Fruit fly (Drosophila melanogaster): ENCODE measurements around the gene CG34456.
A peak's percentile ranks its signal among the peaks of the same experiment; 100 is the strongest.

CG34456 gene

DNA sequence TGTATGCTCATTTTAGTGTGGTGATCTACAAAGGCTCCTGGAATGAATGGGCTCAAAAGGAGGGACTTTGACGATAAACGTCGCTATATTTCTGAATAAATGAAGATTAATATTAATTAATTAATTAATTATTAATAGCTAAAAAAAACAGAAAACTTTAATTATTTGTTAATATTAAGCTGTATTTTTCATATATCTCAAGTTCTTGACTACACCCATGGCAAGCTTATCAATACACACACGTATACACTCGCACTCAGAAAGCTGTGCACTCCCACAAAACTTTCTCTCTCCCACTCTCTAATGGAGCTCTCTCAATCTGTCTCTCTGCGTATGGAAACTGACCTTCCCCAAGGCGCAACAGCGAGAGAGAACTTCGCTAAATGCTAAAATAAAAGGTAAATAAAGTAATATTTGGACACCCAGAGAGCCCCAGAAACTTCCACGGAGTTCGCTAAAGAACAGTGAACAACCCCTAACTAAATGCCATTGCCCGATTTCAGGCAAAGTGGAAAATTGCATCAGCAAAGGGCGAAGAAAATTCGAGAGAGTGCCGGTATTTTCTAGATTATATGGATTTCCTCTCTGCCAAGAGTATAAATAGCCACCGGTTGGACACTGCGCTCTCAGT is 11.6 kb downstream of the CG34456 start:
- no peak for TF ChIP-seq CG8478 (optimal IDR thresholded peaks at IDR 0.05)
- peak; percentile 26 to 68 for TF ChIP-seq EcR (GFP tag; optimal IDR thresholded peaks at IDR 0.05)
- no peak for TF ChIP-seq usp (GFP tag; optimal IDR thresholded peaks at IDR 0.05)

DNA sequence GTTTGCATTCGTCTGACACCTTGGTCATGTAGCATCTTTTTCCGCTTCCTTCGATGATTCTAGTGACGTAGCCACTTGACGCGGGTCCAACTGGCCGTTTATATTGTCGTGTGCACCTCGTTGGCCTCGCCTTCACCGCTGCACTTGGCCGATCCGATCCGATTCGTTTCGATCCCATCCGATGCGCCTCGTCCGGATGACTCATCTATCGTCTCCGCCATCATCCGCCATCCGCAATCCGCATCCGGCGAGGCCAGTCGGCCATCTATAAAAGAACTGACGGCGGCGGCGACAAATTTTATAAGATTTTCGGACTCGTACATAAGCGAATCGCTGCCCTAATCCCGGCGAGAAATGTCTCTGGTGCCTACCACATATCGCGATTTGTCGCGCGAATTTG is 13.2 kb downstream of the CG34456 start, which contains the start of gene CG4461:
CG4461 (plus strand) TSS at position 301 of the 400 bp plus-strand sequence.
- TF ChIP-seq psq (optimal IDR thresholded peaks at IDR 0.05) (no peak), CG8478 (optimal IDR thresholded peaks at IDR 0.05) (no peak), EcR (GFP tag; optimal IDR thresholded peaks at IDR 0.05) (no peak), Dll (optimal IDR thresholded peaks at IDR 0.05) (no peak), usp (GFP tag; optimal IDR thresholded peaks at IDR 0.05) (no peak), pan (optimal IDR thresholded peaks at IDR 0.05) (no peak)

DNA sequence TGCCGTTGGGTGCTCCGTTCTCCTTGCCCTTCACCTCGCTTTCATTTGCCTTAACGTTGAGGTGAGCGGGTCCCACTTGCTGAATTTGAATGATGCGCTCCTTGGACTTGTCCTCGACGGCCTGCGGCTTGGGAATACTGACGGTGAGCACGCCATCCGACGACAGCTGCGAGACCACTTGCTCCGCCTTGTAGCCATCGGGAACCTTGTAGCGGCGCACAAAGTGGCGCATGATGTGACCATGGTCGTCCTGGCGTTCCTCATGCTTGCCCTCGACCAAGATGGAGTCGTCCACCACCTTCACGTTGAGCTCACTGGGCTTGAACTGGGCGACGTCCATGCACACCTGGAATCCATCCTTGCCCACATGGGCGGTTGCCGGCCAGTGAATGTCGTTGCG is 14.7 kb downstream of the CG34456 start:
- TF ChIP-seq pan (optimal IDR thresholded peaks at IDR 0.05): no peak
- no peak for TF ChIP-seq usp (GFP tag; optimal IDR thresholded peaks at IDR 0.05)
- no peak for TF ChIP-seq EcR (GFP tag; optimal IDR thresholded peaks at IDR 0.05)
- TF ChIP-seq Dll (optimal IDR thresholded peaks at IDR 0.05): no peak
- no peak for TF ChIP-seq CG8478 (optimal IDR thresholded peaks at IDR 0.05)
- no peak for TF ChIP-seq psq (optimal IDR thresholded peaks at IDR 0.05)

DNA sequence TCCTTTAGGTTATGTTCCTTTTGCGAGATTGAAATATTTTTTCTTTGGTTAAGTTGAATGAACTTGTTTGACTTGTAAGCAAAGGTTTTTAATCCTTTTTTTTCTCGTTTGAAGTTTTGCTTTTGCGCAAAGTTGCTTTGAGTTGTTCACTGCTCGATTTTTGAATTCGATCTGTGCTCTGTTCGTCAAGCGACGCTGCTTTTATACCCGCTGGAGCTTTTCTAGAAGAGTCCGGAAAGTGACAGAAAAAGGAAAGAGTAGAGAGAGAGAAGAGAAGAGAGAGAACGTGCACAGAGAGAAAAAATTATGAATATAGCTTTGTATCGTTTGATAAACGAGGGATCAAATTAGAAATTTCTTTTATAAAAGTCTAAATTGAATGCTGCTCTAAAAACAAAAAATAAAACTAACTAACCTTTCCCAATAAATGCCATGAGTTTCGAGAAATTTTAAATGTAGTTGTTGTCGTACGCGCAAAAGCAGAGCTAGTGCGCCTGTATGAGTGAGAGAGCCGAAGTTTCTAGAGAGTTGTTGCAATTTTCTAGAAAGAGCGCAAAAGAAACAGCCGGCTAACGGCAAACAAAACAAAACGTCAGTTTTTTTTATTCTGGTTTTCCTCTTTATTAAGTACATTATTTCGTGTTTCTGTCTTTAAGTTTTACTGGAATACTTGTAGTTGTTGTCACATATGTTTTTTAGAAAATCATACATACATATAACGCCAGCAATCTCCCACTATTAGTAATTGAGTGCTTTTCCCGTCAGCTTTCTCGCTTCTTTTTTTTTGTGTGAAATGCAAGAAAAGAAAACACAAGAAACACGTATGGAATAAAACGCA is 15.5 kb downstream of the CG34456 start, which contains the start of gene Hsp26:
Hsp26 (minus strand) TSS at position 230 of the 838 bp plus-strand sequence.
- TF ChIP-seq pan (optimal IDR thresholded peaks at IDR 0.05) (no peak), EcR (GFP tag; optimal IDR thresholded peaks at IDR 0.05) (peak; percentile 74 to 96)

DNA sequence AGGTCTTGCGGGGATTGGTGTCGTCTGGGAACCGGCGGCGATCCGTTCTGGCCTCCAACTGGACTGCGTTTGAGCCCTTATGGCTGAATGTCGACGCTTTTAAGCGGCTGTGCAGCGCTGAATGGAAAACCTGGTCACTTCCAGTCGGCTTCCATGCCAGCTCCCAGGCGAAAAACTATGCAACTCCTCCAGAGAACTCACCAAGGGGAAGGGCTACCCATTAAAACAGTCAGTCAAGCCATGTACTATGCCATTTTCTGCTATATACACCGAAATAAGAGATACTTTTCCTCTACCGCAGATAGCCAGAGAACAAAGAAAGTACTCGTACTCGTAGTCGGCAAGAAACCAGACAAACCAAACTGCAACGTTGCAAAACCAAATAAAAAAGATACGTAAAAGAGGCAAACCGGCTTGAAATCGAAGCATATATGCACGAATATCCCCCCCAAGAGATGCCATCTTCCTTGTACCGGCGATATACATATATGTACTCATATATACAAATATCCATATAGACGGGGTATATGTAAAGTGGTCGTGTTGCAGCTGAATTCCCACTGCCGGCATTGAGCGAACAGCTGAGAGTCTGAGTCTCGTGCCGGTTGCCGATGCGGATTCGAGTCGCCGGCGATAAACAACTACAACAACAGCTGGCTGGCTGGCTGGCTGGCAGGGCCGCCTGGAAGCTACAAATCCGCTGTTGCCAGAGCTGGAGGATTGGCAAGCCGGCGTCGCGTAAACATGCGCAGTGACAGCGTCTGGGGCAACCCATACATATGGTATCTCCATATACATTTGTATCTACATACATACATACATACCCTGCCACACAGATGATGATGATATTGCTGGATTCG is 17.8 kb downstream of the CG34456 start, which contains the start of gene Hsp67Ba:
Hsp67Ba (minus strand) TSS at position 51 of the 860 bp plus-strand sequence.
- TF ChIP-seq pan (optimal IDR thresholded peaks at IDR 0.05) (no peak), Dll (optimal IDR thresholded peaks at IDR 0.05) (peak; percentile 20), psq (optimal IDR thresholded peaks at IDR 0.05) (no peak)

DNA sequence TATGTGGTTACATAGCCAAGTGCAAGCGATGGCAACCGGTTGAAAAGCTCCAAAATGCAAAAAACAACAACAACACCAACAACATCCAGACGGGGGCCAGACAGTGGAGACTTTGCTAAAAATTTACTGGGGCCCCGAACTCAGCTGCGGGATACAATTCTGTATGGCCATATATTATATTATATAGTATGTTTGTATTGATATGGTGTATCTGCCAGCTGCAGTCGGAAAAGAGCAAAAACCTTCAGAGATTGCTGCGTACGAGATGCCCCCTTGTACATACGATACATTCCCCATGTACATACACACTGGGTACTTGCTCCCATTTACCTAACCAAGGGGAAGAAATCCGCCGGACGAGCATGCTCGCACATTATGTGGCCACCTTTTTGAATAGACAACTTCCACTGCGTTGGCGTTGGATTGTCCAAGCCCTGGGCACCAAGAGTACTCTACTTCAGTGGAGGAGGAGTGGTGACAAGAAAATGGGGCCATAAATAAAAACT is 18.5 kb downstream of the CG34456 start:
- TF ChIP-seq psq (optimal IDR thresholded peaks at IDR 0.05): no peak
- TF ChIP-seq pan (optimal IDR thresholded peaks at IDR 0.05): no peak
- no peak for TF ChIP-seq usp (GFP tag; optimal IDR thresholded peaks at IDR 0.05)
- no peak for TF ChIP-seq Dll (optimal IDR thresholded peaks at IDR 0.05)
- no peak for TF ChIP-seq CG8478 (optimal IDR thresholded peaks at IDR 0.05)
- no peak for TF ChIP-seq EcR (GFP tag; optimal IDR thresholded peaks at IDR 0.05)

DNA sequence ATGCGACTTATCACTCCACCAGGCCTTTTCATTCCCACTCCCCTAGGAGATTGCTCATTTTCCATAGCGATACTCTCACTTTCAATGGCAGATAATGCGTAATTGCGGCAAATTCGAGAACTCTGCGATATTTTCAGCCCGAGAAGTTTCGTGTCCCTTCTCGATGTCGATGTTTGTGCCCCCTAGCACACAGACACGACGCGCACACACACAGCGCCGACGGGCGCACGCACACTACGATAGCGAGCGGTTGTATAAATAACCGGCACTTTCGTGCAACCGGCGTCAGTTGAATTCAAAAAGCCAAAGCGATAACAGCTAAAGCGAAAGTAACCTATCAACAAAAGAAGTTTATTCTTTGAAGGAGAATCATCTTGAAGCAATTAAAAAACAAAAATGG is 19.7 kb downstream of the CG34456 start, which contains the start of gene Hsp23:
Hsp23 (plus strand) TSS at position 281 of the 400 bp plus-strand sequence.
- TF ChIP-seq psq (optimal IDR thresholded peaks at IDR 0.05): no peak
- no peak for TF ChIP-seq CG8478 (optimal IDR thresholded peaks at IDR 0.05)
- peak in 1 of 2 experiments; percentile 48 for TF ChIP-seq EcR (GFP tag; optimal IDR thresholded peaks at IDR 0.05)
- TF ChIP-seq usp (GFP tag; optimal IDR thresholded peaks at IDR 0.05): no peak
- TF ChIP-seq Dll (optimal IDR thresholded peaks at IDR 0.05): peak; percentile 18
- TF ChIP-seq pan (optimal IDR thresholded peaks at IDR 0.05): no peak

DNA sequence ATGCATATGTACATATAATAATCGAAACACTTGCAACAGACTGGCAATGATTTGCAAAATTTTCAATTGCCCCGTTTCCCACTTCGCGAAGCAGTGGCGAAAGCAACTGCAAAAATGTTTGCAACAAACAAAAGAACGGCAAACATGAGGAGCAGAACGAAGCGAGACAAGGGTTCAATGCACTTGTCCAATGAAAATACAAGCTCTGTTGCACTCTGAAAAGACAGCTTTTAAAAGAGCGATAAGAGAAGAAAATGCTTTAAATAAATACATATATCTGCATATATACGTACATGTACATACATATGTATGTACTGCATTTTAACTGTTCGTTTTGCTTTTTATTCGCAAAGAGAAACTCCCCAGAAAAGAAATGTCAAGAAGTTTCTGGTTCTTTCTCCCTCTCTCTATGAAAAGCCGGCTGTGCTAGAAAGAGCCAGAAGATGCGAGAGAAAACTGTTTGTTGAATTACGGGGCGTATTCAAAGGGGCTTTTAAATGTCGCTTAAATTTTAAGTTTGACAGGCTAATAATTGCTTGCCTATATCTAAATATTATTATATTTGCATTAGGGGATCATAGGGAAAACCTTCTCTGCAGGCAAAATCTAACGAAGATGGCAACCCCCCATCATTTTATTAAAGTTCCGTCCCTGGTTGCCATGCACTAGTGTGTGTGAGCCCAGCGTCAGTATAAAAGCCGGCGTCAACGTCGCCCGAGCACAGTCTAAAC is 21.6 kb downstream of the CG34456 start, which contains the start of gene Hsp27:
Hsp27 (plus strand) TSS at position 719 of the 731 bp plus-strand sequence.
- TF ChIP-seq psq (optimal IDR thresholded peaks at IDR 0.05) (no peak), CG8478 (optimal IDR thresholded peaks at IDR 0.05) (peak; percentile 42), EcR (GFP tag; optimal IDR thresholded peaks at IDR 0.05) (peak in 1 of 2 experiments; percentile 76)

DNA sequence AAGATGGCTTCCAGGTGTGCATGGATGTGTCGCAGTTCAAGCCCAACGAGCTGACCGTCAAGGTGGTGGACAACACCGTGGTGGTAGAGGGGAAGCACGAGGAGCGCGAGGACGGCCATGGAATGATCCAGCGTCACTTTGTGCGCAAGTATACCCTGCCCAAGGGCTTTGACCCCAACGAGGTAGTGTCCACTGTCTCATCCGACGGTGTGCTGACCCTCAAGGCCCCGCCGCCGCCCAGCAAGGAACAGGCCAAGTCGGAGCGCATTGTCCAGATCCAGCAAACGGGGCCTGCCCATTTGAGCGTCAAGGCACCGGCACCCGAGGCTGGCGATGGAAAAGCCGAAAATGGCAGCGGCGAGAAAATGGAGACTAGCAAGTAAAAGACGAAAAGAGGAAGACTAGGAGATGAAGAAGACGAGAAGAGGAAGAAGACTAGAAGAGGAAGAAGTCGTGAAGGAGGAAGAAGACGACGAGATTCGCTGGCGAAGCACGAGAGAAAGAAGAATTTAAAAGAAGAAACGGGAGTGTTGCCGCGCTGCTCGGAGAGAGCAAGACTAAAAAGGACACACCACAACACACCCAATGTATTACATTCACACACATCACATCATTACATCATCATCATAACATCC is 22.7 kb downstream of the CG34456 start:
- TF ChIP-seq psq (optimal IDR thresholded peaks at IDR 0.05): no peak
- TF ChIP-seq EcR (GFP tag; optimal IDR thresholded peaks at IDR 0.05): peak in 1 of 2 experiments; percentile 17
- TF ChIP-seq Dll (optimal IDR thresholded peaks at IDR 0.05): no peak

DNA sequence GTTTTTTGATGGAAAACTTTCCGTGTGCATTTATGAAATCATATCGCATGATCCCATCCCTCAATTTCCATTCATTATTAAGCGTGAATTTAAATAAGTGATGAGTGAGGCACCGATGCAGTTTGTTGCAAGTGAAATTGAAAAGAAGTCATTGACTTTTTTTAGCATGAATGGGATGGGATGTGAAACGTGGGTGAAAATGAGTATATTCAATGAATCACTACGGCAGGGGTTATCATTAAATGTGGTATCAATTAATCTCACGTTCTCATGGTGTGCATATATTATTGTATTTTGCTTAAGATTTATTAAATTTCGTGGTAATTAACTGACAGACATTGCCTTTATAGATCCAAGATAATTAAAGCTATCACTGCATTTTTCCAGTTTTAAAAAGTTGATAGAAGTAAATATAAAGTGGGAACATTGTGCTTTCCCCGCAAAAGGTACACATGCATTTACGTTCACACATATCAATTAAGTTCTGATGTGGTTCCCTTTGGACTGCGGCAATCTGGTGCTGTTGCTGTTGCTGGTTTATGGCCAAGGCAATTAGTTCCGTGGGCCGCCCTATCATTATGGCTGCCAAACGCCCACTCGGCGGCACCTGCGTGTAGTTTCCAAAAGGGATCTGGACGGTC is 29.6 kb downstream of the CG34456 start:
- TF ChIP-seq CG8478 (optimal IDR thresholded peaks at IDR 0.05) (no peak), pan (optimal IDR thresholded peaks at IDR 0.05) (no peak), usp (GFP tag; optimal IDR thresholded peaks at IDR 0.05) (no peak), EcR (GFP tag; optimal IDR thresholded peaks at IDR 0.05) (no peak), psq (optimal IDR thresholded peaks at IDR 0.05) (no peak), Dll (optimal IDR thresholded peaks at IDR 0.05) (no peak)

Data from whole organism.